Worm (Caenorhabditis elegans) whole organism, young adult: ENCODE data around the gene Y48E1B.3.

ENCODE experiments used
- B0019.2 ChIP-seq: fragments of 200-800 bp; sonication (Bioruptor generic); conservative IDR thresholded peaks from 2 replicates; pipeline ENCODE4 v1.3.6; 2022; ENCODE audit warnings: missing genetic modification reagents, missing genetic modification characterization, missing compliant biosample characterization
- B0261.1 ChIP-seq: sonication (generic microtip); optimal IDR thresholded peaks from 2 replicates; lab custom pipeline; 2016; ENCODE audit warnings: mild to moderate bottlenecking, missing genetic modification characterization, moderate library complexity, missing compliant biosample characterization
- F57A8.1 ChIP-seq: fragments of 200-800 bp; sonication (Bioruptor generic); optimal IDR thresholded peaks from 2 replicates; lab custom pipeline; 2018; ENCODE audit warnings: mild to moderate bottlenecking, missing genetic modification characterization, moderate library complexity, missing compliant biosample characterization
- ama-1 ChIP-seq, 3 experiments: fragments of 150-350 bp in 1 of 3; sonication (generic microtip) in 2 of 3; optimal IDR thresholded peaks; 2 replicates each; lab custom pipeline; 2014 to 2018; ENCODE audit warnings: missing biosample characterization in 2 of 3, missing genetic modification characterization in 2 of 3, missing genetic modification reagents in 2 of 3
- aptf-2 ChIP-seq: fragments of 200-800 bp; sonication (Bioruptor generic); conservative IDR thresholded peaks from 2 replicates; pipeline ENCODE4 v1.3.6; 2022; ENCODE audit warnings: missing genetic modification reagents, missing genetic modification characterization, missing compliant biosample characterization
- attf-3 ChIP-seq: fragments of 200-800 bp; sonication (Bioruptor generic); conservative IDR thresholded peaks from 2 replicates; pipeline ENCODE4 v1.3.6; 2022; ENCODE audit warnings: missing genetic modification reagents, missing genetic modification characterization, missing compliant biosample characterization
- chd-7 ChIP-seq: sonication (generic microtip); optimal IDR thresholded peaks from 2 replicates; lab custom pipeline; 2016; ENCODE audit warnings: mild to moderate bottlenecking, missing genetic modification characterization, moderate library complexity, missing compliant biosample characterization
- dpl-1 ChIP-seq: fragments of 150-350 bp; optimal IDR thresholded peaks from 2 replicates; lab custom pipeline; 2014; ENCODE audit warnings: missing biosample characterization, missing genetic modification reagents, missing genetic modification characterization
- ekl-4 ChIP-seq: fragments of 200-800 bp; sonication (Bioruptor generic); IDR thresholded peaks from 2 replicates; pipeline ENCODE4 v1.3.6; 2022; ENCODE audit warnings: missing genetic modification reagents, missing genetic modification characterization, missing compliant biosample characterization
- lag-1 ChIP-seq: fragments of 200-800 bp; sonication (Bioruptor generic); IDR thresholded peaks from 2 replicates; pipeline ENCODE4 v1.3.6; 2022; ENCODE audit warnings: missing genetic modification reagents, missing genetic modification characterization, missing compliant biosample characterization
- lin-40 ChIP-seq: sonication (generic microtip); optimal IDR thresholded peaks from 2 replicates; lab custom pipeline; 2016; ENCODE audit warnings: missing genetic modification characterization, mild to moderate bottlenecking, missing compliant biosample characterization, missing genotype, missing genetic modification reagents
- lsl-1 ChIP-seq: fragments of 200-800 bp; sonication (Bioruptor generic); optimal IDR thresholded peaks from 2 replicates; lab custom pipeline; 2018; ENCODE audit warnings: mild to moderate bottlenecking, missing genetic modification characterization, moderate library complexity, missing compliant biosample characterization
- madf-10 ChIP-seq: sonication (generic microtip); optimal IDR thresholded peaks from 2 replicates; lab custom pipeline; 2016; ENCODE audit warnings: mild to moderate bottlenecking, missing genetic modification characterization, missing compliant biosample characterization
- ztf-25 ChIP-seq: fragments of 200-800 bp; sonication (Bioruptor generic); IDR thresholded peaks from 2 replicates; pipeline ENCODE4 v1.3.6; 2022; ENCODE audit warnings: missing genetic modification reagents, missing genetic modification characterization, missing compliant biosample characterization

DNA sequence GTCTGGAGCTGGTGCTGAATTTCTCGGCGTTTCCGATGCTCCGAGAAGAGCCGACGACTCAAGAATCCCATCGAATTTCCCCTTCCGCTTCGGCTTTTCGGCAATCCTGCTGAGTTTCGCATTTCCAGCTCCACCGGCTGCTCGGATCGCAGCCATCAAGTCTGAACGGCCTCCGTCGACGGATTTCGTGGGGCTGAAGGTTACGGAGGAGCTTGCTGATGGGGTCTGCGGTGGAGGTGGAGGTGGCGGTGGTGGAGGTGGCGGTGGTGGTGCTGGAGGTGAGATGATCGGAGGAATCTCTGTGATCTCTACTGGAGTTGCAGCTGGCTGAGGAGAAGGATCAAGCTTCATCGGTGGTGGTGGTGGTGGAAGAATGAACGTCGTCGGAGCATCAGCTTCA is 24.8 kb downstream of the Y48E1B.3 start:
- TF ChIP-seq attf-3: no peak
- no peak for TF ChIP-seq lin-40 (tag; lab: Kevin White, UChicago)
- TF ChIP-seq ama-1 (optimal IDR thresholded peaks at IDR 0.05; lab: Kevin White, UChicago): no peak
- TF ChIP-seq ama-1 (GFP tag; optimal IDR thresholded peaks at IDR 0.05; lab: Kevin White, UChicago): no peak
- TF ChIP-seq B0019.2 (GFP tag; lab: Robert Waterston, UW): no peak
- TF ChIP-seq madf-10 (tag; lab: Kevin White, UChicago): no peak
- no peak for TF ChIP-seq lag-1
- no peak for TF ChIP-seq chd-7 (tag; lab: Kevin White, UChicago)
- TF ChIP-seq ekl-4: no peak
- no peak for TF ChIP-seq F57A8.1 (GFP tag; lab: Kevin White, UChicago)
- TF ChIP-seq aptf-2 (GFP tag; lab: Robert Waterston, UW): no peak
- TF ChIP-seq dpl-1 (GFP tag; lab: Kevin White, UChicago): no peak
- TF ChIP-seq B0261.1 (tag; lab: Kevin White, UChicago): no peak
- no peak for TF ChIP-seq lsl-1 (GFP tag; lab: Kevin White, UChicago)
- no peak for TF ChIP-seq ztf-25 (GFP tag; lab: Robert Waterston, UW)
